Fruit fly (Drosophila melanogaster) Kc167 (cell line): ENCODE data around the gene CG12541.

Experiments used
- Myc ChIP-seq: fragments of >200 bp; optimal IDR thresholded peaks from 2 replicates; lab custom pipeline; 2017; ENCODE audit warnings: missing external identifiers
- Sin3A ChIP-seq: fragments of >200 bp; optimal IDR thresholded peaks from 2 replicates; lab custom pipeline; 2018; ENCODE audit warnings: missing external identifiers
- h ChIP-seq: fragments of >200 bp; optimal IDR thresholded peaks from 3 replicates; lab custom pipeline; 2018; ENCODE audit warnings: missing external identifiers
- insv ChIP-seq: fragments of >200 bp; optimal IDR thresholded peaks from 3 replicates; lab custom pipeline; 2018; ENCODE audit warnings: missing external identifiers
- psq ChIP-seq: fragments of >200 bp; optimal IDR thresholded peaks from 2 replicates; lab custom pipeline; 2017; ENCODE audit warnings: missing external identifiers
- ttk ChIP-seq: sonication (Bioruptor generic); optimal IDR thresholded peaks from 2 replicates; lab custom pipeline; 2017; ENCODE audit warnings: missing external identifiers

- no peak for TF ChIP-seq psq (lab: Kevin White, UChicago)
- TF ChIP-seq h (lab: Kevin White, UChicago) = no peak
- TF ChIP-seq Sin3A (lab: Kevin White, UChicago) = no peak
- no peak for TF ChIP-seq insv
- no peak for TF ChIP-seq Myc
- no peak for TF ChIP-seq ttk (lab: Kevin White, UChicago)
Observed at dm6 chrX:6988082-6988481, 77.8 kb downstream of the CG12541 start.
